Fruit fly (Drosophila melanogaster): ENCODE measurements around the gene hdm.

hdm gene

DNA sequence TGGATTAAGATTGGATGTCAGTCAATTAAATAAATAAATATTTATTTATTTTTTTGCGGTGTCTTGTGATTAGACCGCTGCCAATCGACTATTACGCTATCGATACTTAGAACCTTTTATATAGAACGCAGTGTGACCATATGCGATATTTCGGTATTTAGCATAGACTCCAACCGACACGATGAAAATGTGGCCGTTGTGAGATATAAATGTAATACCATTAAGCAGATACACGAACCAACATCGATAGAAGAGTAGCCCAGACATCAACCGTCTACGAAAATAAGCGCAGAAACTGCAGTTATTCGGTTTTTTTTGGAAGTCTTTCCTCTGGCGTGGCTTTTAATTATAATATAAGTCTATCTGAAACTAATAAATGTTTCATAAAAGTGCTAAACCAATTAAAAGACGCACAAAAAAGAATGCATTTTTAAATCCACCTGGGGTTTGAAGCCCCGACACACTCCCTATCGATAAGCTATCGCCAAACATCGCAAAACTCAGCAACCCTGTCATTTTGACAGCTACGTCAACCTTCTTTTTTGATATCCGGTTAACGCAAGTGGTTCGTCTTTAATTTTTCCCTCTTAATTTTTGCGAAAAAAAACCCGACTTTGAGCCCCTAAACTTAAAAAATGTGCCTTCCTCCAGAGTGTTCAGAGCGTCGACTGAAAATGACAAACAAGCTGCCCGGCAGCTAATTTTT is 13.4 kb upstream of the hdm start, which contains the start of the genes Dhdds and RpS14a (continued):
- TF ChIP-seq Spps (tag; optimal IDR thresholded peaks at IDR 0.05) (peak; percentile 25), CG2875 (GFP tag; optimal IDR thresholded peaks at IDR 0.05) (peak; percentile 21), Dfd (GFP tag; optimal IDR thresholded peaks at IDR 0.05) (no peak), fu2 (GFP tag; optimal IDR thresholded peaks at IDR 0.05) (no peak), CG12659 (GFP tag; optimal IDR thresholded peaks at IDR 0.05) (peak; percentile 86), CG4617 (GFP tag; optimal IDR thresholded peaks at IDR 0.05; ENCODE audit: borderline replicate concordance) (peak; percentile 6), disco-r (GFP tag; optimal IDR thresholded peaks at IDR 0.05) (no peak), salm (tag; optimal IDR thresholded peaks at IDR 0.05) (peak; percentile 56), CG1647 (GFP tag; optimal IDR thresholded peaks at IDR 0.05) (no peak), row (GFP tag; IDR thresholded peaks at IDR 0.05) (peak; percentile 15; the same call in 1 of the 3 replicates), E2f2 (GFP tag; IDR thresholded peaks at IDR 0.05) (peak; percentile 58; the same call in 1 of the 2 replicates), CG10274 (GFP tag; optimal IDR thresholded peaks at IDR 0.05) (peak; percentile 33), dan (GFP tag; IDR thresholded peaks at IDR 0.05) (no peak), CG6254 (GFP tag; optimal IDR thresholded peaks at IDR 0.05) (no peak), HmgD (GFP tag; optimal IDR thresholded peaks at IDR 0.05) (peak; percentile 1), CG8290 (GFP tag; optimal IDR thresholded peaks at IDR 0.05) (peak; percentile 56), CG8290 (tag; optimal IDR thresholded peaks at IDR 0.05) (peak; percentile 17 to 35), CG18599 (GFP tag; optimal IDR thresholded peaks at IDR 0.05) (peak; percentile 67), chif (GFP tag; optimal IDR thresholded peaks at IDR 0.05) (peak; percentile 12 to 59), dati (GFP tag; IDR thresholded peaks at IDR 0.05) (no peak), Hr78 (GFP tag; optimal IDR thresholded peaks at IDR 0.05) (no peak), kni (GFP tag; optimal IDR thresholded peaks at IDR 0.05) (peak; percentile 68), Sin3A (optimal IDR thresholded peaks at IDR 0.05) (peak; percentile 100), B-H2 (GFP tag; optimal IDR thresholded peaks at IDR 0.05) (no peak), p53 (GFP tag; optimal IDR thresholded peaks at IDR 0.05) (no peak), CG16813 (GFP tag; IDR thresholded peaks at IDR 0.05; ENCODE audit: partially characterized antibody) (peak; percentile 83), CG10147 (GFP tag; optimal IDR thresholded peaks at IDR 0.05) (peak; percentile 72), zf30C (GFP tag; optimal IDR thresholded peaks at IDR 0.05) (no peak), CG7745 (tag; optimal IDR thresholded peaks at IDR 0.05) (no peak), Poxn (GFP tag; IDR thresholded peaks at IDR 0.05) (no peak), gsb-n (tag; optimal IDR thresholded peaks at IDR 0.05) (peak; percentile 57), CG8281 (tag; optimal IDR thresholded peaks at IDR 0.05) (no peak), ERR (GFP tag; optimal IDR thresholded peaks at IDR 0.05) (no peak), CG8924 (tag; optimal IDR thresholded peaks at IDR 0.05) (peak; percentile 49), CG1024 (GFP tag; IDR thresholded peaks at IDR 0.05) (no peak), CG17328 (GFP tag; IDR thresholded peaks at IDR 0.05) (peak; percentile 61), Ptx1 (GFP tag; IDR thresholded peaks at IDR 0.05) (no peak), Xrp1 (GFP tag; IDR thresholded peaks at IDR 0.05) (no peak), GATAe (GFP tag; conservative IDR thresholded peaks at IDR 0.05) (no peak), CG1529 (GFP tag; optimal IDR thresholded peaks at IDR 0.05) (peak; percentile 19), Hr39 (optimal IDR thresholded peaks at IDR 0.05) (no peak), CG12391 (tag; optimal IDR thresholded peaks at IDR 0.05) (peak; percentile 63), Nf-YB (GFP tag; optimal IDR thresholded peaks at IDR 0.05) (peak; percentile 18), maf-S (GFP tag; optimal IDR thresholded peaks at IDR 0.05) (peak; percentile 18), CG31388 (GFP tag; optimal IDR thresholded peaks at IDR 0.05) (no peak), BEAF-32 (GFP tag; optimal IDR thresholded peaks at IDR 0.05) (peak; percentile 98), ham (GFP tag; IDR thresholded peaks at IDR 0.05) (no peak), Rfx (GFP tag; IDR thresholded peaks at IDR 0.05) (peak; percentile 53), lmd (GFP tag; IDR thresholded peaks at IDR 0.05) (no peak), dpn (GFP tag; optimal IDR thresholded peaks at IDR 0.05) (peak; percentile 33 to 59)
